Worm (Caenorhabditis elegans) whole organism, L2 larva: ENCODE results near the gene K02A6.1.

Experiments
- ama-1 ChIP-seq: fragments of 150-350 bp; optimal IDR thresholded peaks from 2 replicates; lab custom pipeline; 2018; ENCODE audit warnings: inconsistent platforms
- blmp-1 ChIP-seq: sonication (generic microtip); optimal IDR thresholded peaks from 2 replicates; lab custom pipeline; 2017; ENCODE audit warnings: missing genetic modification characterization, mild to moderate bottlenecking, missing compliant biosample characterization, antibody characterized with exemption, moderate library complexity; ENCODE audit not compliant: insufficient read depth
- crh-2 ChIP-seq: sonication (generic microtip); optimal IDR thresholded peaks from 2 replicates; lab custom pipeline; 2017; ENCODE audit warnings: missing biosample characterization, missing genetic modification characterization
- elt-1 ChIP-seq: fragments of 150-350 bp; optimal IDR thresholded peaks from 2 replicates; lab custom pipeline; 2014; ENCODE audit warnings: missing biosample characterization, missing genetic modification characterization
- elt-3 ChIP-seq: sonication (generic microtip); optimal IDR thresholded peaks from 2 replicates; lab custom pipeline; 2017; ENCODE audit warnings: missing biosample characterization, missing genetic modification characterization
- lin-39 ChIP-seq: fragments of 150-350 bp; optimal IDR thresholded peaks from 2 replicates; lab custom pipeline; 2014; ENCODE audit warnings: missing biosample characterization, missing genetic modification reagents, missing genetic modification characterization
- mab-5 ChIP-seq: fragments of 150-350 bp; optimal IDR thresholded peaks from 2 replicates; lab custom pipeline; 2014; ENCODE audit warnings: missing biosample characterization, missing genetic modification characterization
- peb-1 ChIP-seq: fragments of 150-350 bp; optimal IDR thresholded peaks from 2 replicates; lab custom pipeline; 2014; ENCODE audit warnings: missing biosample characterization, missing genetic modification characterization
- unc-39 ChIP-seq: fragments of 150-350 bp; optimal IDR thresholded peaks from 2 replicates; lab custom pipeline; 2014; ENCODE audit warnings: missing biosample characterization, missing genetic modification characterization
- ztf-4 ChIP-seq: fragments of 150-350 bp; optimal IDR thresholded peaks from 2 replicates; lab custom pipeline; 2014; ENCODE audit warnings: missing biosample characterization, missing genetic modification characterization

DNA sequence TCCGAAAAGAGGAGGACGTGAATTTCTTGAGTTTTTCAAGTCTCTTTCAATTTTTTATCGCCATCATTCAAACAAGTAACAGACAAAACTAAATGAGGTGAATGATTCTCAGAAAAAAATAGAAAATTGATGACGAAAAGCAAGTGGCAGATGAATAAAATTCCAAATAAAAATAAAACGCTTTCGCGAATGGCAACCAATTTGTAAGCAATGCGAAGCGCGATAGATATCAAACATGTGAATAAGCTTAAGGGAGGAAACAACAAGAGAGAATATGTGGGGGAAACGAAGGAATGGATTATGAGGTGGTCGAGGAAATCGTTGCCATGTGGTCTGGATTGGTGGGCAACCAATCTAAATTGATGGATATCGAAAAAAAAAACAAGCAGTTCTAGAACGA is 15.1 kb upstream of the K02A6.1 start:
- no peak for TF ChIP-seq ztf-4 (tag; lab: Kevin White, UChicago)
- no peak for TF ChIP-seq peb-1 (tag; lab: Kevin White, UChicago)
- TF ChIP-seq ama-1 (lab: Kevin White, UChicago): no peak
- no peak for TF ChIP-seq elt-1 (tag; lab: Kevin White, UChicago)
- TF ChIP-seq elt-3 (tag; lab: Kevin White, UChicago): no peak
- no peak for TF ChIP-seq mab-5 (tag; lab: Kevin White, UChicago)
- no peak for TF ChIP-seq lin-39 (tag; lab: Kevin White, UChicago)
- no peak for TF ChIP-seq unc-39 (tag; lab: Kevin White, UChicago)
- no peak for TF ChIP-seq blmp-1
- no peak for TF ChIP-seq crh-2 (tag; lab: Kevin White, UChicago)
